Worm (Caenorhabditis elegans) whole organism, L1 larva: Measurements from ENCODE around the gene adt-2.

ENCODE experiments used
- aly-2 ChIP-seq: fragments of 150-350 bp; optimal IDR thresholded peaks from 2 replicates; lab custom pipeline; 2014; ENCODE audit warnings: missing biosample characterization, missing genetic modification characterization
- blmp-1 ChIP-seq: fragments of 150-350 bp; optimal IDR thresholded peaks from 2 replicates; lab custom pipeline; 2014; ENCODE audit warnings: missing biosample characterization, missing genetic modification characterization
- dsc-1 ChIP-seq: sonication (generic microtip); optimal IDR thresholded peaks from 2 replicates; lab custom pipeline; 2016; ENCODE audit warnings: mild to moderate bottlenecking, missing genetic modification characterization, missing compliant biosample characterization
- fos-1 ChIP-seq: fragments of 150-350 bp; optimal IDR thresholded peaks from 2 replicates; lab custom pipeline; 2014; ENCODE audit warnings: missing biosample characterization, missing genetic modification characterization
- lin-15B ChIP-seq: fragments of 150-350 bp; sonication (generic microtip); optimal IDR thresholded peaks from 3 replicates; lab custom pipeline; 2014; ENCODE audit warnings: missing biosample characterization, missing genetic modification characterization
- lsy-2 ChIP-seq, 2 experiments: fragments of 150-350 bp; optimal IDR thresholded peaks; 2 replicates each; lab custom pipeline; 2014; ENCODE audit warnings: missing biosample characterization in 2 of 2, missing genetic modification characterization in 2 of 2
- unc-62 ChIP-seq: fragments of 150-350 bp; optimal IDR thresholded peaks from 2 replicates; lab custom pipeline; 2014; ENCODE audit warnings: missing biosample characterization, missing genetic modification reagents, missing genetic modification characterization
- vab-15 ChIP-seq: sonication (generic microtip); optimal IDR thresholded peaks from 2 replicates; lab custom pipeline; 2017; ENCODE audit warnings: missing genotype, mild to moderate bottlenecking, missing genetic modification characterization, missing compliant biosample characterization

DNA sequence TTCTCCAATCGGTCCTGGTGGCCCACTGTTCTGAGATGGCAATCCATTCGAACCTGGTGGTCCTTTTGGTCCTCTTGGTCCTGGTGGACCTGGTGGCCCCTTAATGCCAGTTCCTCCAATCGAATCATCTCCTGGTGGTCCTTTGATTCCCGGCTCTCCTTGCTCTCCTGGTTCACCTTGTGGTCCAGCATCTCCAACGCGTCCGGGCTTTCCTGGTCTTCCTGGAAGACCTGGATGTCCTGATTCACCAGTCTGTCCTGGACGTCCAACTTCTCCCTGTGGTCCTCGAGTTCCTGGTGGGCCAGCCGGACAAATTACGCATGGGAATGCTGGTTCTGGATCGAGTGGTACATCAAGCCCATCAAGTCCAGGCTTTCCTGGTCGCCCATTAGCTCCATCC is 49.1 kb upstream of the adt-2 start:
- TF ChIP-seq dsc-1 (tag; lab: Kevin White, UChicago) (no peak), unc-62 (GFP tag; lab: Kevin White, UChicago) (no peak), lsy-2 (tag; optimal IDR thresholded peaks at IDR 0.05; lab: Kevin White, UChicago) (no peak), lin-15B (no peak), blmp-1 (tag; lab: Kevin White, UChicago) (no peak), fos-1 (tag; lab: Kevin White, UChicago) (no peak), aly-2 (tag; lab: Kevin White, UChicago) (no peak), vab-15 (no peak)
